Worm (Caenorhabditis elegans) whole organism, late embryonic: ENCODE results near the gene Y46G5A.20.
A peak's percentile ranks its signal among the peaks of the same experiment; 100 is the strongest.

Experiments
- C08G9.2 ChIP-seq: sonication (generic microtip); optimal IDR thresholded peaks from 2 replicates; lab custom pipeline; 2016; ENCODE audit warnings: mild to moderate bottlenecking, missing genetic modification characterization, moderate library complexity, missing compliant biosample characterization
- K09A11.1 ChIP-seq: sonication (generic microtip); optimal IDR thresholded peaks from 2 replicates; lab custom pipeline; 2017; ENCODE audit warnings: antibody characterized with exemption, mild to moderate bottlenecking, missing genetic modification characterization, missing compliant biosample characterization; ENCODE audit not compliant: insufficient read depth
- T23F11.4 ChIP-seq: fragments of 200-800 bp; sonication (Bioruptor generic); optimal IDR thresholded peaks from 2 replicates; lab custom pipeline; 2018; ENCODE audit warnings: mild to moderate bottlenecking, missing genetic modification characterization, missing compliant biosample characterization
- ceh-18 ChIP-seq: sonication (generic microtip); optimal IDR thresholded peaks from 2 replicates; lab custom pipeline; 2016; ENCODE audit warnings: missing genetic modification characterization, missing compliant biosample characterization
- ceh-19 ChIP-seq: fragments of 200-800 bp; sonication (Bioruptor generic); optimal IDR thresholded peaks from 2 replicates; lab custom pipeline; 2018; ENCODE audit warnings: mild to moderate bottlenecking, missing genetic modification characterization, missing compliant biosample characterization
- ceh-2 ChIP-seq: sonication (generic microtip); optimal IDR thresholded peaks from 2 replicates; lab custom pipeline; 2016; ENCODE audit warnings: missing genotype, missing genetic modification characterization, missing compliant biosample characterization
- ceh-31 ChIP-seq: sonication (generic microtip); optimal IDR thresholded peaks from 2 replicates; lab custom pipeline; 2016; ENCODE audit warnings: missing genetic modification characterization, missing compliant biosample characterization
- ceh-34 ChIP-seq: sonication (generic microtip); optimal IDR thresholded peaks from 2 replicates; lab custom pipeline; 2016; ENCODE audit warnings: mild to moderate bottlenecking, missing genetic modification characterization, missing compliant biosample characterization
- ceh-48 ChIP-seq: sonication (generic microtip); optimal IDR thresholded peaks from 2 replicates; lab custom pipeline; 2016; ENCODE audit warnings: missing genetic modification characterization, inconsistent platforms, missing compliant biosample characterization
- ceh-6 ChIP-seq: fragments of 200-800 bp; sonication (Bioruptor generic); optimal IDR thresholded peaks from 2 replicates; lab custom pipeline; 2018; ENCODE audit warnings: mild to moderate bottlenecking, missing genetic modification characterization, missing compliant biosample characterization
- ceh-9 ChIP-seq: sonication (generic microtip); optimal IDR thresholded peaks from 2 replicates; lab custom pipeline; 2016; ENCODE audit warnings: mild to moderate bottlenecking, missing genetic modification characterization, inconsistent platforms, missing compliant biosample characterization
- che-1 ChIP-seq: sonication (generic microtip); optimal IDR thresholded peaks from 2 replicates; lab custom pipeline; 2016; ENCODE audit warnings: mild to moderate bottlenecking, missing genetic modification characterization, missing compliant biosample characterization
- elt-4 ChIP-seq: sonication (generic microtip); optimal IDR thresholded peaks from 2 replicates; lab custom pipeline; 2016; ENCODE audit warnings: missing genetic modification characterization, missing compliant biosample characterization
- eyg-1 ChIP-seq: sonication (generic microtip); optimal IDR thresholded peaks from 2 replicates; lab custom pipeline; 2016; ENCODE audit warnings: missing genotype, missing genetic modification characterization, missing compliant biosample characterization
- fkh-10 ChIP-seq: fragments of 150-350 bp; optimal IDR thresholded peaks from 2 replicates; lab custom pipeline; 2014; ENCODE audit warnings: missing biosample characterization, missing genetic modification reagents, missing genetic modification characterization
- fkh-6 ChIP-seq: sonication (generic microtip); optimal IDR thresholded peaks from 2 replicates; lab custom pipeline; 2016; ENCODE audit warnings: missing genetic modification characterization, missing compliant biosample characterization
- gmeb-2 ChIP-seq: sonication (generic microtip); optimal IDR thresholded peaks from 2 replicates; lab custom pipeline; 2016; ENCODE audit warnings: missing genetic modification characterization, inconsistent platforms, missing compliant biosample characterization
- hlh-30 ChIP-seq: sonication (generic microtip); optimal IDR thresholded peaks from 2 replicates; lab custom pipeline; 2017; ENCODE audit warnings: antibody characterized with exemption, missing genetic modification characterization, missing compliant biosample characterization; ENCODE audit not compliant: insufficient read depth
- hlh-6 ChIP-seq: sonication (generic microtip); optimal IDR thresholded peaks from 2 replicates; lab custom pipeline; 2016; ENCODE audit warnings: missing genotype, missing genetic modification characterization, missing compliant biosample characterization
- hlh-8 ChIP-seq: sonication (generic microtip); optimal IDR thresholded peaks from 2 replicates; lab custom pipeline; 2016; ENCODE audit warnings: missing genotype, missing genetic modification characterization, missing compliant biosample characterization
- madf-2 ChIP-seq: sonication (generic microtip); optimal IDR thresholded peaks from 2 replicates; lab custom pipeline; 2017; ENCODE audit warnings: missing genetic modification characterization, missing compliant biosample characterization
- nfya-1 ChIP-seq: sonication (generic microtip); optimal IDR thresholded peaks from 2 replicates; lab custom pipeline; 2017; ENCODE audit warnings: missing genetic modification characterization, mild to moderate bottlenecking, missing compliant biosample characterization, antibody characterized with exemption, moderate library complexity
- pag-3 ChIP-seq: sonication (generic microtip); optimal IDR thresholded peaks from 2 replicates; lab custom pipeline; 2016; ENCODE audit warnings: missing compliant biosample characterization, missing genetic modification characterization, borderline replicate concordance
- pat-9 ChIP-seq: fragments of 200-800 bp; sonication (Bioruptor generic); optimal IDR thresholded peaks from 2 replicates; lab custom pipeline; 2018; ENCODE audit warnings: mild to moderate bottlenecking, missing genetic modification characterization, moderate library complexity, missing compliant biosample characterization
- pax-1 ChIP-seq: fragments of 150-350 bp; optimal IDR thresholded peaks from 2 replicates; lab custom pipeline; 2014; ENCODE audit warnings: missing biosample characterization, missing genetic modification characterization
- pha-2 ChIP-seq: sonication (generic microtip); optimal IDR thresholded peaks from 2 replicates; lab custom pipeline; 2017; ENCODE audit warnings: mild to moderate bottlenecking, missing genetic modification characterization, missing compliant biosample characterization
- pha-4 ChIP-seq: fragments of 150-350 bp; optimal IDR thresholded peaks from 2 replicates; lab custom pipeline; 2018; ENCODE audit warnings: missing biosample characterization, missing genetic modification reagents, missing genetic modification characterization
- pros-1 ChIP-seq: fragments of 150-350 bp; optimal IDR thresholded peaks from 2 replicates; lab custom pipeline; 2014; ENCODE audit warnings: missing biosample characterization, missing genetic modification reagents, missing genetic modification characterization
- ref-2 ChIP-seq: sonication (generic microtip); optimal IDR thresholded peaks from 2 replicates; lab custom pipeline; 2016; ENCODE audit warnings: missing genetic modification characterization, missing compliant biosample characterization
- rnt-1 ChIP-seq: sonication (generic microtip); optimal IDR thresholded peaks from 2 replicates; lab custom pipeline; 2016; ENCODE audit warnings: missing genetic modification characterization, missing compliant biosample characterization
- syd-9 ChIP-seq: sonication (generic microtip); optimal IDR thresholded peaks from 2 replicates; lab custom pipeline; 2016; ENCODE audit warnings: mild to moderate bottlenecking, missing genetic modification characterization, moderate library complexity, missing compliant biosample characterization
- tbx-2 ChIP-seq: sonication (generic microtip); optimal IDR thresholded peaks from 2 replicates; lab custom pipeline; 2016; ENCODE audit warnings: missing genetic modification characterization, missing compliant biosample characterization
- unc-3 ChIP-seq, 2 experiments: fragments of 200-800 bp in 1 of 2; sonication (Bioruptor generic) in 1 of 2; sonication (generic microtip) in 1 of 2; conservative IDR thresholded peaks in 1 of 2; optimal IDR thresholded peaks in 1 of 2; 2 replicates each; pipeline versions ENCODE4 v1.3.6 to Lab custom; 2016 to 2022; ENCODE audit warnings: missing compliant biosample characterization in 2 of 2, missing genetic modification characterization in 2 of 2, missing genetic modification reagents in 1 of 2
- unc-42 ChIP-seq: sonication (generic microtip); optimal IDR thresholded peaks from 2 replicates; lab custom pipeline; 2016; ENCODE audit warnings: missing genotype, missing genetic modification characterization, missing compliant biosample characterization
- unc-55 ChIP-seq: sonication (generic microtip); optimal IDR thresholded peaks from 2 replicates; lab custom pipeline; 2017; ENCODE audit warnings: missing biosample characterization, missing genetic modification reagents, missing genetic modification characterization
- ztf-16 ChIP-seq: sonication (generic microtip); optimal IDR thresholded peaks from 2 replicates; lab custom pipeline; 2017; ENCODE audit warnings: missing genetic modification characterization, missing compliant biosample characterization

The Y46G5A.20 gene

ce11 chrII:12774402-12774801 is 36.4 kb upstream of the Y46G5A.20 start, which contains the start of gene Y46G5A.14:
Gene Y46G5A.14 (plus strand): TSS chrII:12774702.
- no peak for TF ChIP-seq unc-55 (GFP tag; lab: Kevin White, UChicago)
- no peak for TF ChIP-seq hlh-8 (tag; lab: Kevin White, UChicago)
- no peak for TF ChIP-seq pha-2
- TF ChIP-seq ceh-2 (tag; lab: Kevin White, UChicago) = no peak
- TF ChIP-seq ceh-48 (tag; lab: Kevin White, UChicago) = no peak
- TF ChIP-seq fkh-10 (GFP tag; lab: Kevin White, UChicago) = no peak
- no peak for TF ChIP-seq K09A11.1 (tag; lab: Kevin White, UChicago)
- no peak for TF ChIP-seq ceh-6 (GFP tag; lab: Kevin White, UChicago)
- no peak for TF ChIP-seq tbx-2 (tag; lab: Kevin White, UChicago)
- no peak for TF ChIP-seq T23F11.4 (GFP tag; lab: Kevin White, UChicago)
- TF ChIP-seq ceh-19 (GFP tag; lab: Kevin White, UChicago) = no peak
- TF ChIP-seq hlh-6 (tag; lab: Kevin White, UChicago) = no peak
- TF ChIP-seq unc-42 = no peak

DNA sequence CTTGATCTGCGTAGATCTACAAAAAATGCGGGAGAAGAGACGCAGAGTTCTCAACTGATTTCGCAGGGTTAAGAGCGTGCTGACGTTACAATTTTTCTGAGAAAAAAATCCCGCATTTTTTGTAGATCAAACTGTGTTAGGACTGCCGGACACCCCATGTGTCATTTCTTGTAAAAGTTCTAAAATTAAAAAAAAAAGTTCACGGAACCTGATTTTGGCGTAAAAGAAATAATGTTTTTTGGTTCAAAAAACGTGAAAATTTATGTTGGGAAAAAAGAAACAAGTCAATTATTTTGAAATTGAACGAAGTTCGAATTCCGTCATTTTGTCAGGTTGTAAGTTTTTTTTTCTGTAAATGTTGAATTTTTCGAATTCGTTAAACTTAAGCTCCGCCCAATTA is 34.4 kb upstream of the Y46G5A.20 start, which contains the start of gene Y46G5A.34:
Gene Y46G5A.34, plus strand, starts transcription at position 301 of the 400 bp plus-strand sequence.
- TF ChIP-seq gmeb-2 (tag; lab: Kevin White, UChicago) (no peak), madf-2 (tag; lab: Kevin White, UChicago) (no peak), ztf-16 (tag; lab: Kevin White, UChicago) (no peak), elt-4 (tag; lab: Kevin White, UChicago) (no peak), fkh-6 (tag; lab: Kevin White, UChicago) (no peak), C08G9.2 (tag; lab: Kevin White, UChicago) (no peak), pha-4 (no peak), unc-3 (GFP tag; conservative IDR thresholded peaks at IDR 0.05; lab: Robert Waterston, UW) (no peak), unc-3 (tag; optimal IDR thresholded peaks at IDR 0.05; lab: Kevin White, UChicago) (no peak), eyg-1 (tag; lab: Kevin White, UChicago) (no peak), che-1 (tag; lab: Kevin White, UChicago) (no peak), pat-9 (tag; lab: Kevin White, UChicago) (no peak), syd-9 (no peak), ceh-48 (tag; lab: Kevin White, UChicago) (no peak), rnt-1 (tag; lab: Kevin White, UChicago) (no peak), ceh-2 (tag; lab: Kevin White, UChicago) (no peak), ceh-9 (tag; lab: Kevin White, UChicago) (no peak), pag-3 (no peak), ref-2 (tag; lab: Kevin White, UChicago) (no peak), pax-1 (tag; lab: Kevin White, UChicago) (no peak)

DNA sequence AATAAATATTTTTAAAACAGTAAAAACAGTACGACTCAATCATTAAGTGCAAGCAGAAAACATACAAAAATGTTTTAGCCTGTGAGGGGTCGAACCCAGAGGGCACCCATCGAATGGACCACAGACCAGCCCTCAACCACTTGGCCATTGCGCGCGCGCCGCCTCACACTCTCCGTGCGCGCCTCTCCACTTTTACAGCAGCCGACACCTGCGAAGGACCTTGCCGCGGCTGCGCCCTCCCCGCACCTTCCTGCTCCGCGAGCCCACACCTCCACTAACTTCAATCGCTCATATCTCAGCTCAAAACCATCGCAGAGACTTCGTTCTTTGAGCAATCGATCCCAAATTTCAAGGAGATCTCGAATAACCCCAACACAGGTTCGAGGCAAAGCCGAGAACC is 32.4 kb upstream of the Y46G5A.20 start:
- TF ChIP-seq rnt-1 (tag; lab: Kevin White, UChicago) (peak; percentile 45), ceh-31 (tag; lab: Kevin White, UChicago) (peak; percentile 57), ceh-34 (tag; lab: Kevin White, UChicago) (peak; percentile 22), tbx-2 (tag; lab: Kevin White, UChicago) (peak; percentile 51), pros-1 (tag; lab: Kevin White, UChicago) (peak; percentile 68), ref-2 (tag; lab: Kevin White, UChicago) (peak; percentile 32), hlh-6 (tag; lab: Kevin White, UChicago) (peak; percentile 33), hlh-30 (tag; lab: Kevin White, UChicago) (peak; percentile 6), C08G9.2 (tag; lab: Kevin White, UChicago) (peak; percentile 40), nfya-1 (tag; lab: Kevin White, UChicago) (peak; percentile 16), ceh-18 (tag; lab: Kevin White, UChicago) (peak; percentile 5)
